Fruit fly (Drosophila melanogaster) whole organism, embryonic: ENCODE data around the gene galla-2.

Experiments used
- Abd-B ChIP-seq: fragments of 200-800 bp; sonication (Bioruptor generic); optimal IDR thresholded peaks from 2 replicates; lab custom pipeline; 2018; ENCODE audit warnings: missing biosample characterization, mild to moderate bottlenecking, missing genetic modification characterization, moderate library complexity
- CG10543 ChIP-seq: fragments of 200-800 bp; sonication (Bioruptor generic); optimal IDR thresholded peaks from 3 replicates; lab custom pipeline; 2017; ENCODE audit warnings: missing biosample characterization, mild to moderate bottlenecking, missing genetic modification characterization, moderate library complexity
- CG12071 ChIP-seq: fragments of 200-800 bp; sonication (Bioruptor generic); optimal IDR thresholded peaks from 3 replicates; lab custom pipeline; 2018; ENCODE audit warnings: missing biosample characterization, mild to moderate bottlenecking, missing genetic modification characterization
- CG13296 ChIP-seq: fragments of 200-800 bp; sonication (Bioruptor generic); optimal IDR thresholded peaks from 3 replicates; lab custom pipeline; 2018; ENCODE audit warnings: missing biosample characterization, mild to moderate bottlenecking, missing genetic modification characterization
- CG13775 ChIP-seq: fragments of 200-800 bp; sonication (Bioruptor generic); optimal IDR thresholded peaks from 3 replicates; lab custom pipeline; 2017; ENCODE audit warnings: missing biosample characterization, mild to moderate bottlenecking, missing genetic modification characterization
- CG14667 ChIP-seq: fragments of 200-800 bp; sonication (Bioruptor generic); IDR thresholded peaks from 2 replicates; pipeline ENCODE4 v1.3.6; 2022; ENCODE audit warnings: missing biosample characterization, missing genetic modification characterization
- CG15073 ChIP-seq: fragments of 200-800 bp; sonication (Bioruptor generic); optimal IDR thresholded peaks from 2 replicates; lab custom pipeline; 2016; ENCODE audit warnings: missing biosample characterization, missing genetic modification characterization
- CG17361 ChIP-seq: fragments of 200-800 bp; sonication (Bioruptor generic); IDR thresholded peaks from 3 replicates; pipeline ENCODE4 v1.3.6; 2022; ENCODE audit warnings: missing biosample characterization, missing genetic modification characterization
- CG17612 ChIP-seq: fragments of 200-800 bp; sonication (Bioruptor generic); IDR thresholded peaks from 2 replicates; pipeline ENCODE4 v1.3.6; 2022; ENCODE audit warnings: missing biosample characterization, missing genetic modification characterization
- CG1792 ChIP-seq: fragments of 200-800 bp; sonication (Bioruptor generic); optimal IDR thresholded peaks from 2 replicates; lab custom pipeline; 2016; ENCODE audit warnings: missing biosample characterization, missing genetic modification characterization
- CG3163 ChIP-seq: fragments of 200-800 bp; sonication (Bioruptor generic); optimal IDR thresholded peaks from 3 replicates; lab custom pipeline; 2016; ENCODE audit warnings: missing biosample characterization, missing genetic modification characterization
- CG4707 ChIP-seq: fragments of 200-800 bp; sonication (Bioruptor generic); optimal IDR thresholded peaks from 2 replicates; lab custom pipeline; 2018; ENCODE audit warnings: missing biosample characterization, mild to moderate bottlenecking, missing genetic modification characterization, moderate library complexity
- CG7372 ChIP-seq: fragments of 200-800 bp; sonication (Bioruptor generic); IDR thresholded peaks from 2 replicates; pipeline ENCODE4 v1.3.6; 2022; ENCODE audit warnings: missing biosample characterization, missing genetic modification characterization
- CG7963 ChIP-seq: fragments of 200-800 bp; sonication (Bioruptor generic); IDR thresholded peaks from 3 replicates; pipeline ENCODE4 v1.3.6; 2022; ENCODE audit warnings: missing biosample characterization, missing genetic modification characterization; ENCODE audit not compliant: partially characterized antibody
- CG9932 ChIP-seq: fragments of 200-800 bp; sonication (Bioruptor generic); IDR thresholded peaks from 2 replicates; pipeline ENCODE4 v1.3.6; 2022; ENCODE audit warnings: missing biosample characterization, missing genetic modification characterization
- Chrac-16 ChIP-seq: fragments of 200-800 bp; sonication (Bioruptor generic); optimal IDR thresholded peaks from 3 replicates; lab custom pipeline; 2016; ENCODE audit warnings: missing biosample characterization, missing genetic modification characterization
- Deaf1 ChIP-seq: fragments of 200-800 bp; optimal IDR thresholded peaks from 3 replicates; lab custom pipeline; 2019; ENCODE audit warnings: missing biosample characterization, mild to moderate bottlenecking, missing genetic modification characterization, moderate library complexity
- Dref ChIP-seq: fragments of 200-800 bp; sonication (Bioruptor generic); IDR thresholded peaks from 2 replicates; pipeline ENCODE4 v1.3.6; 2022; ENCODE audit warnings: missing biosample characterization, missing genetic modification characterization
- E2f2 ChIP-seq: fragments of 200-800 bp; sonication (Bioruptor generic); IDR thresholded peaks from 2 replicates; pipeline ENCODE4 v1.3.6; 2022; ENCODE audit warnings: missing biosample characterization, missing genetic modification characterization
- Lhr ChIP-seq: fragments of 200-800 bp; sonication (Bioruptor generic); optimal IDR thresholded peaks from 3 replicates; lab custom pipeline; 2017; ENCODE audit warnings: mild to moderate bottlenecking, missing biosample characterization, missing genetic modification reagents, missing genetic modification characterization
- Nf-YB ChIP-seq: fragments of 200-800 bp; sonication (Bioruptor generic); optimal IDR thresholded peaks from 3 replicates; lab custom pipeline; 2019; ENCODE audit warnings: missing biosample characterization, mild to moderate bottlenecking, missing genetic modification characterization, moderate library complexity
- NfI ChIP-seq: fragments of 200-800 bp; sonication (Bioruptor generic); optimal IDR thresholded peaks from 3 replicates; lab custom pipeline; 2018; ENCODE audit warnings: missing biosample characterization, mild to moderate bottlenecking, missing genetic modification characterization, moderate library complexity
- Oaz ChIP-seq: fragments of 200-800 bp; sonication (Bioruptor generic); IDR thresholded peaks from 2 replicates; pipeline ENCODE4 v1.3.6; 2022; ENCODE audit warnings: missing biosample characterization, missing genetic modification characterization
- Pdp1 ChIP-seq, 2 experiments: fragments of 200-800 bp; sonication (Bioruptor generic); optimal IDR thresholded peaks; 3 replicates each; lab custom pipeline; 2016; ENCODE audit warnings: missing biosample characterization in 2 of 2, missing genetic modification characterization in 2 of 2, mild to moderate bottlenecking in 1 of 2, moderate library complexity in 1 of 2
- Ssrp ChIP-seq: fragments of 200-800 bp; sonication (Bioruptor generic); optimal IDR thresholded peaks from 2 replicates; lab custom pipeline; 2018; ENCODE audit warnings: missing biosample characterization, mild to moderate bottlenecking, missing genetic modification characterization, moderate library complexity
- Xbp1 ChIP-seq: fragments of 200-800 bp; sonication (Bioruptor generic); optimal IDR thresholded peaks from 3 replicates; lab custom pipeline; 2016; ENCODE audit warnings: missing biosample characterization, mild to moderate bottlenecking, missing genetic modification characterization
- caup ChIP-seq: fragments of 200-800 bp; sonication (Bioruptor generic); optimal IDR thresholded peaks from 3 replicates; lab custom pipeline; 2017; ENCODE audit warnings: missing biosample characterization, mild to moderate bottlenecking, missing genetic modification characterization, moderate library complexity; ENCODE audit not compliant: severe bottlenecking
- dpn ChIP-seq, 2 experiments: fragments of 200-800 bp; sonication (Bioruptor generic); optimal IDR thresholded peaks; 3 replicates each; lab custom pipeline; 2016; ENCODE audit warnings: missing biosample characterization in 2 of 2, missing genetic modification characterization in 2 of 2
- ewg ChIP-seq: fragments of 200-800 bp; sonication (Bioruptor generic); optimal IDR thresholded peaks from 3 replicates; lab custom pipeline; 2017; ENCODE audit warnings: mild to moderate bottlenecking, missing biosample characterization, missing genetic modification reagents, missing genetic modification characterization
- exex ChIP-seq: fragments of 200-800 bp; sonication (Bioruptor generic); optimal IDR thresholded peaks from 4 replicates; lab custom pipeline; 2018; ENCODE audit warnings: missing biosample characterization, mild to moderate bottlenecking, missing genetic modification characterization, moderate library complexity
- otp ChIP-seq: fragments of 200-800 bp; sonication (Bioruptor generic); IDR thresholded peaks from 3 replicates; pipeline ENCODE4, ENCODE4 v1.3.6; 2022; ENCODE audit warnings: missing biosample characterization, missing genetic modification characterization
- pum ChIP-seq: fragments of 200-800 bp; sonication (Bioruptor generic); optimal IDR thresholded peaks from 2 replicates; lab custom pipeline; 2016; ENCODE audit warnings: missing biosample characterization, missing genetic modification characterization
- sd ChIP-seq: fragments of 200-800 bp; sonication (Bioruptor generic); optimal IDR thresholded peaks from 3 replicates; lab custom pipeline; 2018; ENCODE audit warnings: missing biosample characterization, mild to moderate bottlenecking, missing genetic modification characterization, moderate library complexity
- sr ChIP-seq: fragments of 200-800 bp; sonication (Bioruptor generic); IDR thresholded peaks from 3 replicates; pipeline ENCODE4 v1.3.6; 2022; ENCODE audit warnings: missing biosample characterization, missing genetic modification characterization
- usp ChIP-seq: fragments of >200 bp; optimal IDR thresholded peaks from 2 replicates; lab custom pipeline; 2017; ENCODE audit warnings: missing biosample characterization, missing genetic modification characterization
- vvl ChIP-seq: fragments of 200-800 bp; sonication (Bioruptor generic); IDR thresholded peaks from 2 replicates; pipeline ENCODE4 v1.3.6; 2022; ENCODE audit warnings: missing biosample characterization, missing genetic modification characterization
- yki ChIP-seq: fragments of >200 bp; optimal IDR thresholded peaks from 3 replicates; lab custom pipeline; 2018
- zen ChIP-seq: fragments of 200-800 bp; sonication (Bioruptor generic); optimal IDR thresholded peaks from 3 replicates; lab custom pipeline; 2018; ENCODE audit warnings: missing biosample characterization, mild to moderate bottlenecking, missing genetic modification characterization, moderate library complexity
- zf30C ChIP-seq: fragments of 200-800 bp; sonication (Bioruptor generic); optimal IDR thresholded peaks from 3 replicates; lab custom pipeline; 2018; ENCODE audit warnings: missing biosample characterization, mild to moderate bottlenecking, missing genetic modification characterization

galla-2 gene

dm6 chr3L:10866633-10867379 is 15.9 kb upstream of the galla-2 start (continued):
- TF ChIP-seq exex (tag; lab: Kevin White, UChicago), result peak; percentile 67
- TF ChIP-seq CG3163 (GFP tag; lab: Kevin White, UChicago), result no peak
- TF ChIP-seq CG12071 (GFP tag; lab: Kevin White, UChicago), result no peak
- peak; percentile 25 for TF ChIP-seq NfI
- no peak for TF ChIP-seq CG7963
- TF ChIP-seq sd, result peak; percentile 95
- no peak for TF ChIP-seq Lhr (GFP tag; lab: Kevin White, UChicago)
- no peak for TF ChIP-seq Deaf1 (tag; lab: Kevin White, UChicago)
- no peak for TF ChIP-seq ewg (GFP tag; lab: Kevin White, UChicago)
- TF ChIP-seq CG13775, result peak; percentile 27
- no peak for TF ChIP-seq zen (tag; lab: Kevin White, UChicago)
- TF ChIP-seq sr (GFP tag; lab: Robert Waterston, UW), result no peak
- TF ChIP-seq CG15073 (GFP tag; lab: Kevin White, UChicago), result no peak
- TF ChIP-seq CG4707 (GFP tag; lab: Kevin White, UChicago), result no peak
- no peak for TF ChIP-seq Abd-B (GFP tag; lab: Kevin White, UChicago)
- peak; percentile 54 for TF ChIP-seq CG10543
- no peak for TF ChIP-seq CG7372 (GFP tag; lab: Robert Waterston, UW)
- TF ChIP-seq caup (GFP tag; lab: Kevin White, UChicago), result peak; percentile 14
- TF ChIP-seq usp (GFP tag; lab: Kevin White, UChicago), result no peak
- TF ChIP-seq Oaz (GFP tag; lab: Robert Waterston, UW), result no peak
- TF ChIP-seq CG17361 (GFP tag; lab: Robert Waterston, UW), result peak; percentile 42; the same call in 1 of the 3 replicates
- 0 out of 2 replicates have a peak, but pooled peaks have one; percentile 12 for TF ChIP-seq vvl (GFP tag; lab: Robert Waterston, UW)
- no peak for TF ChIP-seq yki (lab: Kevin White, UChicago)
- TF ChIP-seq Dref (GFP tag; lab: Robert Waterston, UW), result no peak
- TF ChIP-seq dpn (GFP tag; optimal IDR thresholded peaks at IDR 0.05; lab: Kevin White, UChicago), result peak; percentile 27 to 35
- peak; percentile 26 for TF ChIP-seq CG13296 (GFP tag; lab: Kevin White, UChicago)
- no peak for TF ChIP-seq CG14667 (GFP tag; lab: Robert Waterston, UW)
- TF ChIP-seq pum, result no peak
- TF ChIP-seq CG17612 (GFP tag; lab: Robert Waterston, UW), result no peak
- 0 out of 2 replicates have a peak, but pooled peaks have one; percentile 19 for TF ChIP-seq E2f2 (GFP tag; lab: Robert Waterston, UW)
- peak; percentile 59 for TF ChIP-seq CG9932

dm6 chr3L:10867380-10867648 is 15.4 kb upstream of the galla-2 start:
- TF ChIP-seq Ssrp (tag; lab: Kevin White, UChicago) (no peak), Chrac-16 (GFP tag; lab: Kevin White, UChicago) (no peak), zf30C (GFP tag; lab: Kevin White, UChicago) (peak; percentile 50), CG1792 (GFP tag; lab: Kevin White, UChicago) (no peak), Nf-YB (no peak), Xbp1 (GFP tag; lab: Kevin White, UChicago) (no peak), Pdp1 (GFP tag; optimal IDR thresholded peaks at IDR 0.05; lab: Kevin White, UChicago) (peak in 1 of 2 experiments; percentile 72), otp (GFP tag; lab: Robert Waterston, UW) (no peak), ewg (GFP tag; lab: Kevin White, UChicago) (no peak)
